Worm (Caenorhabditis elegans): ENCODE data around the gene F32D8.7.

F32D8.7 gene

ce11 chrV:10898629-10899028, 394 bp downstream of the F32D8.7 start:
- TF ChIP-seq nhr-25 (tag; optimal IDR thresholded peaks at IDR 0.05) (peak; percentile 54), elt-1 (tag; optimal IDR thresholded peaks at IDR 0.05) (peak; percentile 29), pha-4 (tag; optimal IDR thresholded peaks at IDR 0.05) (no peak)

DNA sequence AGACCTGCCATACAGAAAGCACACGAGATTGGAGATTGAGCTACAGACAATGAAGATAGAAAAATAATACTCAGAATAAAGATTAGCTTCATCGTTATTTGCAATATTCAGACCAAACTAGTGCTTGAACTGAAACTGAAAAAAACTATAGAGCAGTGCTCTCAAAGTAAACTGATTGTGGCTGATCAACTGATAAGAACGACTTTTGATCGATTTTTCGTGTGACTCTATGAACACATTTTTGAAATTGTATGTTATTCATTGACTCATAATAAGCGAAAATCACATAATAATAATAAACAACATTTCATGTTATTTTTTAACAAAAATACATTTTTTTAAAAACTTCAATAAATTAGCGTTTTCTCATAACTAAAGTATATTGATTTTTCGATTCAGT, 2.9 kb downstream of the F32D8.7 start, which contains the start of gene spp-16:
spp-16 (minus strand) TSS at position 179 of the 400 bp plus-strand sequence.
- TF ChIP-seq pqm-1 (tag; optimal IDR thresholded peaks at IDR 0.05) (peak; percentile 25), tbx-2 (tag; optimal IDR thresholded peaks at IDR 0.05) (no peak), ztf-11 (tag; optimal IDR thresholded peaks at IDR 0.05) (no peak), elt-2 (tag; optimal IDR thresholded peaks at IDR 0.05) (peak; percentile 56)

ce11 chrV:10902682-10903081, 4.4 kb downstream of the F32D8.7 start, which contains the start of gene F32D8.8:
Gene F32D8.8, minus strand, starts transcription at chrV:10902782.
- TF ChIP-seq jun-1 (tag; optimal IDR thresholded peaks at IDR 0.05) = no peak
- no peak for TF ChIP-seq nhr-43 (tag; optimal IDR thresholded peaks at IDR 0.05; ENCODE audit: poor library complexity, severe bottlenecking)
- no peak for TF ChIP-seq elt-1 (tag; optimal IDR thresholded peaks at IDR 0.05)
- no peak for TF ChIP-seq tbx-2 (tag; optimal IDR thresholded peaks at IDR 0.05)
- no peak for TF ChIP-seq nhr-12 (tag; optimal IDR thresholded peaks at IDR 0.05)
- no peak for TF ChIP-seq elt-2 (tag; optimal IDR thresholded peaks at IDR 0.05)
- no peak for TF ChIP-seq nhr-77 (tag; optimal IDR thresholded peaks at IDR 0.05)
- no peak for TF ChIP-seq ZK546.5 (tag; optimal IDR thresholded peaks at IDR 0.05)
- no peak for TF ChIP-seq nhr-67 (tag; optimal IDR thresholded peaks at IDR 0.05)
- no peak for TF ChIP-seq nhr-237 (tag; optimal IDR thresholded peaks at IDR 0.05)
- TF ChIP-seq nhr-25 (tag; optimal IDR thresholded peaks at IDR 0.05) = no peak
- no peak for TF ChIP-seq pqm-1 (tag; optimal IDR thresholded peaks at IDR 0.05)
- no peak for TF ChIP-seq fkh-2 (tag; optimal IDR thresholded peaks at IDR 0.05)
- TF ChIP-seq nfya-1 (tag; optimal IDR thresholded peaks at IDR 0.05; ENCODE audit: insufficient read depth) = no peak
- TF ChIP-seq ceh-9 (tag; optimal IDR thresholded peaks at IDR 0.05) = no peak
- no peak for TF ChIP-seq nhr-28 (tag; optimal IDR thresholded peaks at IDR 0.05)
- no peak for TF ChIP-seq pha-4 (tag; optimal IDR thresholded peaks at IDR 0.05)
- no peak for TF ChIP-seq fos-1 (tag; optimal IDR thresholded peaks at IDR 0.05)
- TF ChIP-seq ztf-11 (tag; optimal IDR thresholded peaks at IDR 0.05) = no peak

- TF ChIP-seq ztf-4 (tag; optimal IDR thresholded peaks at IDR 0.05) (no peak), ceh-9 (tag; optimal IDR thresholded peaks at IDR 0.05) (no peak), ceh-28 (tag; optimal IDR thresholded peaks at IDR 0.05) (no peak), aly-2 (tag; optimal IDR thresholded peaks at IDR 0.05) (no peak), nhr-11 (tag; optimal IDR thresholded peaks at IDR 0.05) (no peak)
These were observed 5.5 kb downstream of the F32D8.7 start, which contains the start of gene F32D8.15 for ce11 chrV:10903748-10904147. Gene F32D8.15, plus strand, starts transcription at chrV:10904048.

ce11 chrV:10904795-10905194, 6.6 kb downstream of the F32D8.7 start:
- TF ChIP-seq nhr-12 (tag; optimal IDR thresholded peaks at IDR 0.05) (no peak), nfya-1 (tag; optimal IDR thresholded peaks at IDR 0.05; ENCODE audit: insufficient read depth) (peak; percentile 39), sea-2 (GFP tag; optimal IDR thresholded peaks at IDR 0.05) (no peak), ZK546.5 (tag; optimal IDR thresholded peaks at IDR 0.05) (no peak), lin-39 (tag; optimal IDR thresholded peaks at IDR 0.05) (peak; percentile 52), fkh-10 (GFP tag; optimal IDR thresholded peaks at IDR 0.05) (peak; percentile 52), egl-27 (tag; optimal IDR thresholded peaks at IDR 0.05) (no peak), hmg-11 (tag; optimal IDR thresholded peaks at IDR 0.05) (peak; percentile 48), snpc-4 (tag; optimal IDR thresholded peaks at IDR 0.05) (no peak), nhr-25 (tag; optimal IDR thresholded peaks at IDR 0.05) (no peak), eor-1 (tag; optimal IDR thresholded peaks at IDR 0.05) (no peak), ceh-9 (tag; optimal IDR thresholded peaks at IDR 0.05) (no peak)

DNA sequence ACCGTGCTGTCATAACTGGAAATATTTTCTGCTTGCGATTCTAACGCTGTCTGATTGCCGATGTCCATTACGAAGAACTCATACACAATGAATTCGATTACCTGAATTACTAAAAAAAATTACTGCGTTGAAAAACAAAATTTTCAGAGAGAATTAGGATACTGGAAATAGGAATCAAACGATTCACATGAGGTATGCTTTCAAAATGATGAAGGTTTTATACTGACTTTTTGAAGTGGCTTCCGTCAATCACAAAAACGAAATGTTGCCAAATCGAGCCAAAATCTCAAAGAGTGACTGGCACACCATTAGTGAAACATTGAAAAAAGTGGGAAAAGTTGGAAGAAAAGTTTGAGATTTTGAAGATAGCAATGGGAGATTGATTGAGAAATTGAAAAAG, 10.8 kb downstream of the F32D8.7 start, which contains the start of gene zzz-1:
zzz-1 (minus strand) TSS at position 101 of the 400 bp plus-strand sequence.
- TF ChIP-seq elt-1 (tag; optimal IDR thresholded peaks at IDR 0.05) (peak; percentile 86), nhr-11 (tag; optimal IDR thresholded peaks at IDR 0.05) (no peak)

DNA sequence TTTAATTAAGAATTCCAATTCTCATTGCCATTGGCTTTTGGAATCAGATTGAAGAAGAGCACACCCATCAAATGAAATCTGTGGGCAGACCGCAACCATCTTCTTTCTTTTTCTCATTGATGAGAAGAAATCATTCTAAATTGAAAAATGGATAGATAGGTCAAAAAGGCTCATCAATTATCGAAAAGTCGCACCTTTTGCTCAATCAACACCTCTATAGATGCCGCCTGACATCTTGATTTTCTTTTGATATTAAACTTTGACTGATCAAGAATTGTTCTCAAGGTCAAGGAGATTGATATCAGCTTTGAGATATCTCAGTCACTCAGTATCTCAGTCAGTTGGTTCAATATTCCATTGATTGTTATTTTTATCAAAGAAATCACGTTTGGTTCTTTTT, 11.7 kb downstream of the F32D8.7 start:
- no peak for TF ChIP-seq zag-1 (tag; optimal IDR thresholded peaks at IDR 0.05)
- no peak for TF ChIP-seq ztf-4 (tag; optimal IDR thresholded peaks at IDR 0.05)
- TF ChIP-seq R02D3.7 (tag; optimal IDR thresholded peaks at IDR 0.05) = no peak
- no peak for TF ChIP-seq mdl-1 (tag; optimal IDR thresholded peaks at IDR 0.05)
- no peak for TF ChIP-seq eor-1 (tag; optimal IDR thresholded peaks at IDR 0.05)
- TF ChIP-seq fkh-2 (tag; optimal IDR thresholded peaks at IDR 0.05) = no peak
- no peak for TF ChIP-seq nhr-76 (tag; optimal IDR thresholded peaks at IDR 0.05)
- TF ChIP-seq hmg-11 (tag; optimal IDR thresholded peaks at IDR 0.05) = no peak
- no peak for TF ChIP-seq pqm-1 (tag; optimal IDR thresholded peaks at IDR 0.05)
- TF ChIP-seq lin-15B (tag; optimal IDR thresholded peaks at IDR 0.05) = no peak
- no peak for TF ChIP-seq ZK546.5 (tag; optimal IDR thresholded peaks at IDR 0.05)
- no peak for TF ChIP-seq ceh-9 (tag; optimal IDR thresholded peaks at IDR 0.05)
- TF ChIP-seq elt-2 (tag; optimal IDR thresholded peaks at IDR 0.05) = no peak
- TF ChIP-seq ceh-82 (tag; optimal IDR thresholded peaks at IDR 0.05) = no peak
- TF ChIP-seq nhr-28 (tag; optimal IDR thresholded peaks at IDR 0.05) = no peak
- TF ChIP-seq ceh-16 (tag; optimal IDR thresholded peaks at IDR 0.05) = no peak
- no peak for TF ChIP-seq skn-1 (tag; optimal IDR thresholded peaks at IDR 0.05)
- no peak for TF ChIP-seq nfya-1 (tag; optimal IDR thresholded peaks at IDR 0.05; ENCODE audit: insufficient read depth)
- no peak for TF ChIP-seq nhr-23 (tag; optimal IDR thresholded peaks at IDR 0.05)
